Worm (Caenorhabditis elegans) whole organism, young adult: Measurements from ENCODE around the gene Y48A6B.7.

ENCODE experiments used
- ekl-4 ChIP-seq: fragments of 200-800 bp; sonication (Bioruptor generic); IDR thresholded peaks from 2 replicates; pipeline ENCODE4 v1.3.6; 2022; ENCODE audit warnings: missing genetic modification reagents, missing genetic modification characterization, missing compliant biosample characterization
- hlh-26 ChIP-seq: fragments of 200-800 bp; sonication (Bioruptor generic); conservative IDR thresholded peaks from 2 replicates; pipeline ENCODE4 v1.3.6; 2022; ENCODE audit warnings: missing genetic modification reagents, missing genetic modification characterization, missing compliant biosample characterization
- madf-6 ChIP-seq: fragments of 200-800 bp; sonication (Bioruptor generic); IDR thresholded peaks from 2 replicates; pipeline ENCODE4 v1.3.6; 2022; ENCODE audit warnings: missing genetic modification reagents, missing genetic modification characterization, missing compliant biosample characterization
- snpc-3.4 ChIP-seq: sonication (generic microtip); optimal IDR thresholded peaks from 2 replicates; lab custom pipeline; 2017; ENCODE audit warnings: missing genetic modification characterization, mild to moderate bottlenecking, missing compliant biosample characterization, antibody characterized with exemption, moderate library complexity, missing genotype, missing genetic modification reagents
- ztf-22 ChIP-seq: fragments of 200-800 bp; sonication (Bioruptor generic); optimal IDR thresholded peaks from 2 replicates; lab custom pipeline; 2018; ENCODE audit warnings: mild to moderate bottlenecking, missing genetic modification characterization, moderate library complexity, missing compliant biosample characterization

DNA sequence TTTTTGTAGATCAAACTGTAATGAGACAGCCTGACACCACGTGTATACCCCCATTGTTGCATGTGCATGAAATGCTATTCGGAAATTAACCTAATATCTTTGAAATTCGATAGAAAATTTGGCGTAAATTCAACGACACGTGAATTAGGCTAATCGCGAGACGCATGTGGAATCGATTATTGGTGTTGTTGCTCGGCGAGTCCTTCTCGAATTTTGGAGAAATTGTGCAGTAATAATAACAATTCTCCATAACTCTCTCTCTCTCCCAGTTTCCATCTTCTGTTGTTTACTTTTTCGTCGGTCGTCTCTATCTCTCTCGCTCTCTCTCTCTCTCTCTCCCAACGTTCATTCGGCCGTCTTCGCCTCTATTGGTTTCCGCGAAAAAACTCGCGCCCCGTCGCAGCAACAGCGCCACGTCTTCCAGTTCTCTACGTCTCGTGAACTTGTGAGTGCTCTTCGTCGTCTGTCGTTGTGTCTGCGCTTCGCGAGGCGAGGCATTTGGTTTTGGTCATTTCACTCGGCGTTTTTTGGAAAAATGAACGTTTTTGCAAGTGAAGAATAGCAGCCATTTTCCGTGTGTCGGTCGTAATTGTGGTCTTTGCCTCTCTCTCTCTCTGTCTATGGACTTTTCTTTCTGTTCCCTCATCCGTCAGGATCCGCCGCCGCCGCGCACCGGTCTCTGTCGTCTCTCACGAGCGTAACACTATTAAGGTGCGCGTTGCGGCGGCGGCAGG lies 28.3 kb upstream of the Y48A6B.7 start:
- TF ChIP-seq ztf-22 (no peak), hlh-26 (GFP tag; lab: Robert Waterston, UW) (no peak), madf-6 (no peak), ekl-4 (GFP tag; lab: Robert Waterston, UW) (no peak), snpc-3.4 (tag; lab: Kevin White, UChicago) (no peak)
